Worm (Caenorhabditis elegans) whole organism, young adult: ENCODE measurements around the gene nsph-4.2.

Experiments used
- F37B4.10 ChIP-seq: fragments of 200-800 bp; sonication (Bioruptor generic); IDR thresholded peaks from 2 replicates; pipeline ENCODE4 v1.3.6; 2022; ENCODE audit warnings: missing genetic modification characterization, missing compliant biosample characterization
- F49E8.2 ChIP-seq: sonication (generic microtip); optimal IDR thresholded peaks from 3 replicates; lab custom pipeline; 2017; ENCODE audit warnings: missing genetic modification characterization, mild to moderate bottlenecking, missing compliant biosample characterization, antibody characterized with exemption, moderate library complexity; ENCODE audit not compliant: insufficient read depth
- Y67H2A.10 ChIP-seq: fragments of 200-800 bp; sonication (Bioruptor generic); conservative IDR thresholded peaks from 2 replicates; pipeline ENCODE4 v1.3.6; 2022; ENCODE audit warnings: missing genetic modification reagents, missing genetic modification characterization, missing compliant biosample characterization
- Y79H2A.3 ChIP-seq: fragments of 200-800 bp; sonication (Bioruptor generic); conservative IDR thresholded peaks from 2 replicates; pipeline ENCODE4 v1.3.6; 2022; ENCODE audit warnings: missing genetic modification reagents, missing genetic modification characterization, missing compliant biosample characterization
- ama-1 ChIP-seq, 3 experiments: fragments of 150-350 bp in 1 of 3; sonication (generic microtip) in 2 of 3; optimal IDR thresholded peaks; 2 replicates each; lab custom pipeline; 2014 to 2018; ENCODE audit warnings: missing biosample characterization in 2 of 3, missing genetic modification characterization in 2 of 3, missing genetic modification reagents in 2 of 3
- bed-2 ChIP-seq: fragments of 200-800 bp; sonication (Bioruptor generic); IDR thresholded peaks from 2 replicates; pipeline ENCODE4 v1.3.6; 2022; ENCODE audit warnings: missing genetic modification reagents, missing genetic modification characterization, missing compliant biosample characterization
- egl-44 ChIP-seq: fragments of 200-800 bp; sonication (Bioruptor generic); IDR thresholded peaks from 2 replicates; pipeline ENCODE4 v1.3.6; 2022; ENCODE audit warnings: missing genetic modification reagents, missing genetic modification characterization, missing compliant biosample characterization
- lsy-27 ChIP-seq: sonication (generic microtip); optimal IDR thresholded peaks from 2 replicates; lab custom pipeline; 2017; ENCODE audit warnings: missing genetic modification characterization, mild to moderate bottlenecking, missing compliant biosample characterization, antibody characterized with exemption, missing genotype, borderline replicate concordance; ENCODE audit not compliant: insufficient read depth
- nhr-27 ChIP-seq: fragments of 200-800 bp; sonication (Bioruptor generic); optimal IDR thresholded peaks from 2 replicates; lab custom pipeline; 2018; ENCODE audit warnings: mild to moderate bottlenecking, missing genetic modification characterization, moderate library complexity, missing compliant biosample characterization
- snpc-4 ChIP-seq, 5 experiments: fragments of 150-350 bp in 1 of 5; sonication (generic microtip) in 4 of 5; optimal IDR thresholded peaks; 2 replicates each; lab custom pipeline; 2014 to 2018; ENCODE audit warnings: missing genetic modification characterization in 5 of 5, missing biosample characterization in 3 of 5, antibody characterized with exemption in 2 of 5, mild to moderate bottlenecking in 2 of 5, missing compliant biosample characterization in 2 of 5, missing genotype in 2 of 5, moderate library complexity in 2 of 5, missing genetic modification reagents in 1 of 5
- unc-130 ChIP-seq: sonication (generic microtip); optimal IDR thresholded peaks from 2 replicates; lab custom pipeline; 2016; ENCODE audit warnings: missing genetic modification reagents, missing genetic modification characterization, missing compliant biosample characterization

DNA sequence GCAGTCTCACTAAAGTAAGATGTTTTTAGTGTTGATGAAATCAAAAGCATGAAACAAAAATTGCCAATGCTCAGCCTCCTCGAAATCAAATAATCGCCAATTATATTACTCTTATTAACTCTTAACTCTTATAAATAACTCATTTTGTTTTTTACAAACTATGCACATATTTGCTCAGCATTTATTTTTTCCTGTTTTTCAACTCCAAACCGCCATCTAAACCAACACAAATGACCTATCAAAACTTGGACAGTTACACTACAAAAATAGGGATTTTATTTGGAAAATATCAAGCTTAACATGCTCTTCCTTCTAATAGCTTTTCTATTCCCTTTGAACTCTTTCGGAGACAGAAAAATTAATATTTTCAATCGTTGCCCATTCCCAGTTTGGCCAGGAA lies 10.0 kb downstream of the nsph-4.2 start, which contains the start of gene thn-6:
- TF ChIP-seq nhr-27 (tag; lab: Kevin White, UChicago) = no peak
- TF ChIP-seq lsy-27 (tag; lab: Kevin White, UChicago) = no peak
- no peak for TF ChIP-seq F37B4.10 (GFP tag; lab: Robert Waterston, UW)
- TF ChIP-seq bed-2 = no peak
- no peak for TF ChIP-seq snpc-4 (GFP tag; optimal IDR thresholded peaks at IDR 0.05; lab: Kevin White, UChicago)
- TF ChIP-seq snpc-4 (tag; optimal IDR thresholded peaks at IDR 0.05; lab: Kevin White, UChicago) = no peak
- no peak for TF ChIP-seq ama-1 (optimal IDR thresholded peaks at IDR 0.05; lab: Kevin White, UChicago)
- TF ChIP-seq ama-1 (GFP tag; optimal IDR thresholded peaks at IDR 0.05; lab: Kevin White, UChicago) = no peak
- no peak for TF ChIP-seq egl-44 (GFP tag; lab: Robert Waterston, UW)
- TF ChIP-seq Y67H2A.10 (GFP tag; lab: Robert Waterston, UW) = no peak
- no peak for TF ChIP-seq unc-130 (GFP tag; lab: Kevin White, UChicago)
- no peak for TF ChIP-seq F49E8.2 (tag; lab: Kevin White, UChicago)
- no peak for TF ChIP-seq Y79H2A.3
